Worm (Caenorhabditis elegans) whole organism, L4 larva: ENCODE measurements around the gene srd-13.

Experiments used
- F10B5.3 ChIP-seq: sonication (generic microtip); optimal IDR thresholded peaks from 2 replicates; lab custom pipeline; 2016; ENCODE audit warnings: mild to moderate bottlenecking, missing genetic modification characterization, missing compliant biosample characterization
- R02D3.7 ChIP-seq: fragments of 150-350 bp; sonication (generic microtip); optimal IDR thresholded peaks from 3 replicates; lab custom pipeline; 2014; ENCODE audit warnings: missing biosample characterization, missing genetic modification characterization
- T20F7.1 ChIP-seq: fragments of 200-800 bp; sonication (Bioruptor generic); optimal IDR thresholded peaks from 2 replicates; lab custom pipeline; 2018; ENCODE audit warnings: mild to moderate bottlenecking, missing genetic modification characterization, missing compliant biosample characterization
- ceh-20 ChIP-seq: fragments of 200-800 bp; sonication (Bioruptor generic); IDR thresholded peaks from 2 replicates; pipeline ENCODE4 v1.3.6; 2022; ENCODE audit warnings: missing genetic modification reagents, missing genetic modification characterization, missing compliant biosample characterization
- ceh-32 ChIP-seq: sonication (generic microtip); optimal IDR thresholded peaks from 2 replicates; lab custom pipeline; 2016; ENCODE audit warnings: mild to moderate bottlenecking, missing genetic modification characterization, missing compliant biosample characterization; ENCODE audit not compliant: poor library complexity
- ceh-44 ChIP-seq: fragments of 200-800 bp; sonication (Bioruptor generic); IDR thresholded peaks from 2 replicates; pipeline ENCODE4 v1.3.6; 2022; ENCODE audit warnings: missing genetic modification reagents, missing genetic modification characterization, missing compliant biosample characterization
- ceh-62 ChIP-seq: sonication (generic microtip); optimal IDR thresholded peaks from 2 replicates; lab custom pipeline; 2017; ENCODE audit warnings: missing biosample characterization, missing genetic modification characterization
- daf-16 ChIP-seq, 3 experiments: sonication (generic microtip); optimal IDR thresholded peaks; 2 replicates each; lab custom pipeline; 2016 to 2017; ENCODE audit warnings: missing genetic modification characterization in 3 of 3, missing genetic modification reagents in 3 of 3, mild to moderate bottlenecking in 2 of 3, missing compliant biosample characterization in 2 of 3, missing biosample characterization in 1 of 3, moderate library complexity in 1 of 3
- dmd-6 ChIP-seq: fragments of 200-800 bp; sonication (Bioruptor generic); IDR thresholded peaks from 2 replicates; pipeline ENCODE4 v1.3.6; 2022; ENCODE audit warnings: missing genetic modification reagents, missing genetic modification characterization, missing compliant biosample characterization
- dmd-8 ChIP-seq: fragments of 200-800 bp; sonication (Bioruptor generic); IDR thresholded peaks from 2 replicates; pipeline ENCODE4 v1.3.6; 2022; ENCODE audit warnings: missing genetic modification characterization, missing compliant biosample characterization
- dmd-9 ChIP-seq: fragments of 200-800 bp; sonication (Bioruptor generic); IDR thresholded peaks from 2 replicates; pipeline ENCODE4 v1.3.6; 2022; ENCODE audit warnings: missing genetic modification reagents, missing genetic modification characterization, missing compliant biosample characterization
- dve-1 ChIP-seq: sonication (generic microtip); optimal IDR thresholded peaks from 2 replicates; lab custom pipeline; 2017; ENCODE audit warnings: antibody characterized with exemption, mild to moderate bottlenecking, missing genetic modification characterization, missing compliant biosample characterization; ENCODE audit not compliant: insufficient read depth
- egl-43 ChIP-seq: fragments of 200-800 bp; sonication (Bioruptor generic); IDR thresholded peaks from 2 replicates; pipeline ENCODE4 v1.3.6; 2022; ENCODE audit warnings: missing genetic modification reagents, missing genetic modification characterization, missing compliant biosample characterization
- hlh-11 ChIP-seq: fragments of 200-800 bp; sonication (Bioruptor generic); optimal IDR thresholded peaks from 2 replicates; lab custom pipeline; 2018; ENCODE audit warnings: mild to moderate bottlenecking, missing genetic modification characterization, missing compliant biosample characterization
- hlh-30 ChIP-seq: sonication (generic microtip); optimal IDR thresholded peaks from 2 replicates; lab custom pipeline; 2017; ENCODE audit warnings: antibody characterized with exemption, mild to moderate bottlenecking, missing genetic modification characterization, missing compliant biosample characterization; ENCODE audit not compliant: insufficient read depth
- hmg-1.1 ChIP-seq: fragments of 200-800 bp; sonication (Bioruptor generic); IDR thresholded peaks from 2 replicates; pipeline ENCODE4 v1.3.6; 2022; ENCODE audit warnings: missing genetic modification reagents, missing genetic modification characterization, missing compliant biosample characterization
- lin-13 ChIP-seq: fragments of 150-350 bp; optimal IDR thresholded peaks from 2 replicates; lab custom pipeline; 2014; ENCODE audit warnings: missing biosample characterization, missing genetic modification reagents, missing genetic modification characterization
- lin-15B ChIP-seq: fragments of 150-350 bp; sonication (generic microtip); optimal IDR thresholded peaks from 3 replicates; lab custom pipeline; 2014; ENCODE audit warnings: missing biosample characterization, missing genetic modification characterization
- lin-29 ChIP-seq: fragments of 200-800 bp; sonication (Bioruptor generic); IDR thresholded peaks from 2 replicates; pipeline ENCODE4 v1.3.6; 2022; ENCODE audit warnings: missing genetic modification reagents, missing genetic modification characterization, missing compliant biosample characterization
- lin-38 ChIP-seq: fragments of 200-800 bp; sonication (Bioruptor generic); IDR thresholded peaks from 2 replicates; pipeline ENCODE4 v1.3.6; 2022; ENCODE audit warnings: missing genetic modification reagents, missing genetic modification characterization, missing compliant biosample characterization
- lin-39 ChIP-seq: fragments of 150-350 bp; optimal IDR thresholded peaks from 2 replicates; lab custom pipeline; 2014; ENCODE audit warnings: missing biosample characterization, missing genetic modification reagents, missing genetic modification characterization
- lir-3 ChIP-seq: sonication (generic microtip); optimal IDR thresholded peaks from 2 replicates; lab custom pipeline; 2016; ENCODE audit warnings: mild to moderate bottlenecking, missing genetic modification characterization, missing compliant biosample characterization
- lsy-2 ChIP-seq, 2 experiments: fragments of 150-350 bp in 1 of 2; sonication (generic microtip) in 1 of 2; optimal IDR thresholded peaks; 2 replicates each; lab custom pipeline; 2014 to 2017; ENCODE audit warnings: missing biosample characterization in 2 of 2, missing genetic modification characterization in 2 of 2
- mep-1 ChIP-seq: fragments of 150-350 bp; sonication (generic microtip); optimal IDR thresholded peaks from 3 replicates; lab custom pipeline; 2014; ENCODE audit warnings: missing biosample characterization, missing genetic modification characterization
- mes-2 ChIP-seq: sonication (generic microtip); optimal IDR thresholded peaks from 2 replicates; lab custom pipeline; 2016; ENCODE audit warnings: missing genotype, mild to moderate bottlenecking, missing genetic modification characterization, missing compliant biosample characterization; ENCODE audit not compliant: poor library complexity, severe bottlenecking
- nhr-102 ChIP-seq: sonication (generic microtip); optimal IDR thresholded peaks from 2 replicates; lab custom pipeline; 2016; ENCODE audit warnings: mild to moderate bottlenecking, missing genetic modification characterization, moderate library complexity, missing compliant biosample characterization
- nhr-11 ChIP-seq: fragments of 150-350 bp; optimal IDR thresholded peaks from 2 replicates; lab custom pipeline; 2014; ENCODE audit warnings: missing biosample characterization, missing genetic modification characterization
- nhr-28 ChIP-seq: fragments of 150-350 bp; optimal IDR thresholded peaks from 2 replicates; lab custom pipeline; 2014; ENCODE audit warnings: missing biosample characterization, missing genetic modification characterization
- nhr-42 ChIP-seq: fragments of 200-800 bp; sonication (Bioruptor generic); IDR thresholded peaks from 2 replicates; pipeline ENCODE4 v1.3.6; 2022; ENCODE audit warnings: missing genetic modification characterization, missing compliant biosample characterization
- nhr-6 ChIP-seq: fragments of 150-350 bp; optimal IDR thresholded peaks from 2 replicates; lab custom pipeline; 2014; ENCODE audit warnings: missing biosample characterization, missing genetic modification characterization
- nhr-76 ChIP-seq: fragments of 150-350 bp; optimal IDR thresholded peaks from 2 replicates; lab custom pipeline; 2014; ENCODE audit warnings: missing biosample characterization, missing genetic modification characterization
- pha-4 ChIP-seq, 2 experiments: fragments of 150-350 bp in 1 of 2; fragments of 200-800 bp in 1 of 2; sonication (Bioruptor generic) in 1 of 2; IDR thresholded peaks in 1 of 2; optimal IDR thresholded peaks in 1 of 2; 2 replicates each; pipeline versions ENCODE4 v1.3.6 to Lab custom; 2014 to 2022; ENCODE audit warnings: missing genetic modification characterization in 2 of 2, missing genetic modification reagents in 2 of 2, missing biosample characterization in 1 of 2, missing compliant biosample characterization in 1 of 2
- snpc-1.2 ChIP-seq: fragments of 200-800 bp; sonication (Bioruptor generic); IDR thresholded peaks from 2 replicates; pipeline ENCODE4 v1.3.6; 2022; ENCODE audit warnings: missing genetic modification reagents, missing genetic modification characterization, missing compliant biosample characterization
- tag-97 ChIP-seq: fragments of 200-800 bp; sonication (Bioruptor generic); IDR thresholded peaks from 2 replicates; pipeline ENCODE4 v1.3.6; 2022; ENCODE audit warnings: missing genetic modification characterization, missing compliant biosample characterization
- unc-62 ChIP-seq, 3 experiments: fragments of 150-350 bp in 1 of 3; sonication (generic microtip); optimal IDR thresholded peaks in 2 of 3; peaks in 1 of 3; 1 replicate in 1 of 3; 2 replicates in 2 of 3; lab custom pipeline; 2014 to 2017; ENCODE audit warnings: missing biosample characterization in 3 of 3, missing genetic modification characterization in 3 of 3, missing genetic modification reagents in 3 of 3, missing genotype in 1 of 3
- vab-7 ChIP-seq: fragments of 200-800 bp; sonication (Bioruptor generic); IDR thresholded peaks from 2 replicates; pipeline ENCODE4 v1.3.6; 2022; ENCODE audit warnings: missing genetic modification reagents, missing genetic modification characterization, missing compliant biosample characterization
- zfp-2 ChIP-seq: sonication (generic microtip); optimal IDR thresholded peaks from 2 replicates; lab custom pipeline; 2016; ENCODE audit warnings: mild to moderate bottlenecking, missing genetic modification characterization, missing compliant biosample characterization
- zip-2 ChIP-seq: fragments of 150-350 bp; optimal IDR thresholded peaks from 2 replicates; lab custom pipeline; 2014; ENCODE audit warnings: missing biosample characterization, missing genetic modification characterization
- ztf-7 ChIP-seq: fragments of 150-350 bp; optimal IDR thresholded peaks from 2 replicates; lab custom pipeline; 2014; ENCODE audit warnings: missing biosample characterization, missing genetic modification characterization

The srd-13 gene

DNA sequence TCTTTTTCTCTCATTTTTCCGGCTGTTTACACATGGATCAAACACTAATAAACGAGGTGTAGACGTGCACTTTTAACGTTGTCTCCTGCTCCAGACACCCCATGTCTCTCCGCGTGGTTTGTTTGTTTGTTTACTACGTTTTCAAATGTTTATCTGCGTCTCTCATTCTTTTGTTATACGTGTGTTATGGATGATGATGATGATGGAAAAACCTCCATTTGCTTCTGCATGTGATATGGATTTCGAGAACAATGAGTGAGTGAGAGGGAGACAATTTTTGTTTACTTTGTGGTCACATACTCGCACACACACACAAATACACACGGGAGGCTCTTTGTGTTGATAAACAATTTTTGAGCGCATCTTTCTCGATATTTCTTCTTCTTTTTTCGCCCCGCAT lies 31.0 kb downstream of the srd-13 start (continued):
- TF ChIP-seq nhr-42 (GFP tag; lab: Robert Waterston, UW) (peak; percentile 15; the same call in 1 of the 2 replicates), zfp-2 (no peak), R02D3.7 (tag; lab: Kevin White, UChicago) (no peak), T20F7.1 (peak; percentile 37), vab-7 (GFP tag; lab: Robert Waterston, UW) (no peak), hlh-30 (tag; lab: Kevin White, UChicago) (peak; percentile 98), ceh-44 (GFP tag; lab: Robert Waterston, UW) (no peak), F10B5.3 (tag; lab: Kevin White, UChicago) (no peak), lin-13 (GFP tag; lab: Kevin White, UChicago) (no peak), lin-29 (GFP tag; lab: Robert Waterston, UW) (no peak), ceh-20 (GFP tag; lab: Robert Waterston, UW) (no peak), dmd-9 (GFP tag; lab: Robert Waterston, UW) (no peak), lin-15B (tag; lab: Kevin White, UChicago) (no peak), nhr-28 (tag; lab: Kevin White, UChicago) (peak; percentile 51), dve-1 (tag; lab: Kevin White, UChicago) (peak; percentile 98), mep-1 (tag; lab: Kevin White, UChicago) (peak; percentile 82), ztf-7 (tag; lab: Kevin White, UChicago) (no peak), zip-2 (tag; lab: Kevin White, UChicago) (no peak), tag-97 (GFP tag; lab: Robert Waterston, UW) (0 out of 2 replicates have a peak, but pooled peaks have one; percentile 49), dmd-6 (GFP tag; lab: Robert Waterston, UW) (peak; percentile 53), mes-2 (tag; lab: Kevin White, UChicago) (no peak), ceh-32 (tag; lab: Kevin White, UChicago) (no peak), daf-16 (GFP tag; optimal IDR thresholded peaks at IDR 0.05; lab: Kevin White, UChicago) (peak; percentile 66 to 98), daf-16 (tag; optimal IDR thresholded peaks at IDR 0.05; lab: Kevin White, UChicago) (peak; percentile 99), nhr-11 (tag; lab: Kevin White, UChicago) (peak; percentile 92), lin-38 (GFP tag; lab: Robert Waterston, UW) (no peak), lin-39 (no peak), egl-43 (GFP tag; lab: Robert Waterston, UW) (peak; percentile 41; the same call in 1 of the 2 replicates), ceh-62 (no peak)

DNA sequence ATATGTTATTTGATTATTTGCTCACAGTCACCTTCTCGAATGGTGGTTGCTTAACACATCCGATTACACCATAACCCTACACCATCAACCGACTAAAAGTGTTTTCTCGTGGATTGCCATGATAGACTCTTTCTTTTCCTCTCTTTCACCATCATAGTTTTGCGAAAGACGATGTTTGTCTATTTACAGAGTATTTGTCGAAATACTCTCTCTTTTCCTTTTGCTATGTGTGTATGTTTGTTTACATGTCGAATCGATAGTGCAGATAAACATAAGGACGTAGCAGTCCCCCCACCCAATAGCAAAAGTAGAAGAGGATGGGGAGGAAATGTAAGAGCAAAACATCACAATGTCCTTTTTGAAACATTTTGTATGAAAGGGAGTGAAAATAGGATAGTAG lies 32.1 kb downstream of the srd-13 start:
- TF ChIP-seq pha-4 (GFP tag; IDR thresholded peaks at IDR 0.05; lab: Robert Waterston, UW) (no peak), pha-4 (tag; optimal IDR thresholded peaks at IDR 0.05; lab: Kevin White, UChicago) (peak; percentile 91), nhr-6 (tag; lab: Kevin White, UChicago) (peak; percentile 49), nhr-102 (tag; lab: Kevin White, UChicago) (no peak), daf-16 (GFP tag; optimal IDR thresholded peaks at IDR 0.05; lab: Kevin White, UChicago) (no peak), daf-16 (tag; optimal IDR thresholded peaks at IDR 0.05; lab: Kevin White, UChicago) (peak; percentile 77), lir-3 (tag; lab: Kevin White, UChicago) (no peak), mes-2 (tag; lab: Kevin White, UChicago) (peak; percentile 27), ztf-7 (tag; lab: Kevin White, UChicago) (no peak), lin-39 (no peak), hlh-11 (tag; lab: Kevin White, UChicago) (peak; percentile 5), hmg-1.1 (GFP tag; lab: Robert Waterston, UW) (0 out of 2 replicates have a peak, but pooled peaks have one; percentile 22), snpc-1.2 (GFP tag; lab: Robert Waterston, UW) (0 out of 2 replicates have a peak, but pooled peaks have one; percentile 57), nhr-76 (tag; lab: Kevin White, UChicago) (no peak), lsy-2 (tag; optimal IDR thresholded peaks at IDR 0.05; lab: Kevin White, UChicago) (peak in 1 of 2 experiments; percentile 14), dmd-8 (GFP tag; lab: Robert Waterston, UW) (no peak), unc-62 (GFP tag; optimal IDR thresholded peaks at IDR 0.05 in 1 of 2; lab: Kevin White, UChicago) (no peak), unc-62 (tag; optimal IDR thresholded peaks at IDR 0.05; lab: Kevin White, UChicago) (no peak), dve-1 (tag; lab: Kevin White, UChicago) (peak; percentile 12)
